Worm (Caenorhabditis elegans): ENCODE results near the gene Y37D8A.29.

Gene Y37D8A.29

DNA sequence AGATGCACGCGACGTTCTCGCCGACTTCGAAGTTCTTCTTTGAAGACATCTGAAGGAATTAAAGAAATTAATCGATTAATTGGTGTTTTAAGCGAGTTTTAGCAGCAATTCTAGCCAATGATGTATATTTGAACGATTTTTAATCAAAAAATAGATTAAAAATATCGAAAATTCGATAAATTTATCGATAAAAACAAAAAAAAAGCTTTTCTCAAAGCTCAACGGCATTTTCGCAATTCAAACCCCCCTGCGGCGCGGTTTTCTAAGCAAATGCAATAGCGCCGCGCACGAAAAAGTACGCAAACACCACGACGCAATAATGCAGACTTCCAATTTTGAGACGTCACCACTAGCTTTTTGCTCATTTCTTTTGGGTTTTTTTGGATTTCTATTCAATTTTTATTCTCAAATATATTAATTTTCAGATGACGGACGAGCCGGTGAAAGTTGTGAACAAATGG is 16.8 kb downstream of the Y37D8A.29 start, which contains the start of the genes mrg-1 and spcs-2:
TSS of gene mrg-1 (minus strand) at position 51 of the 461 bp plus-strand sequence.
TSS of gene spcs-2 (plus strand) at position 426 of the 461 bp plus-strand sequence.
- peak; percentile 91 for TF ChIP-seq F13C5.2 (tag; optimal IDR thresholded peaks at IDR 0.05)
- no peak for TF ChIP-seq tra-4 (tag; optimal IDR thresholded peaks at IDR 0.05)
- TF ChIP-seq ceh-36 (tag; optimal IDR thresholded peaks at IDR 0.05) = peak; percentile 54
- TF ChIP-seq ama-1 (optimal IDR thresholded peaks at IDR 0.05) = no peak
- TF ChIP-seq ceh-13 (GFP tag; optimal IDR thresholded peaks at IDR 0.05) = peak; percentile 34
- TF ChIP-seq pes-1 (GFP tag; IDR thresholded peaks at IDR 0.05) = peak; percentile 81
- peak; percentile 33 for TF ChIP-seq hmbx-1 (tag; optimal IDR thresholded peaks at IDR 0.05)
- TF ChIP-seq ets-7 (tag; optimal IDR thresholded peaks at IDR 0.05) = peak; percentile 3
- TF ChIP-seq tbx-11 (GFP tag; IDR thresholded peaks at IDR 0.05) = peak; percentile 63; the same call in 1 of the 2 replicates
- peak; percentile 69; the same call in 1 of the 2 replicates for TF ChIP-seq tbx-37 (GFP tag; conservative IDR thresholded peaks at IDR 0.05)
- TF ChIP-seq aly-1 (tag; optimal IDR thresholded peaks at IDR 0.05) = no peak
- TF ChIP-seq flt-1 (GFP tag; IDR thresholded peaks at IDR 0.05) = peak; percentile 68; the same call in 1 of the 2 replicates
- no peak for TF ChIP-seq B0310.2 (tag; optimal IDR thresholded peaks at IDR 0.05)
- TF ChIP-seq scrt-1 (GFP tag; IDR thresholded peaks at IDR 0.05) = no peak
- TF ChIP-seq hmg-4 (GFP tag; optimal IDR thresholded peaks at IDR 0.05) = peak; percentile 41
- 0 out of 2 replicates have a peak, but pooled peaks have one; percentile 22 for TF ChIP-seq sea-1 (GFP tag; conservative IDR thresholded peaks at IDR 0.05)
- peak; percentile 48 for TF ChIP-seq hnd-1 (tag; optimal IDR thresholded peaks at IDR 0.05)

DNA sequence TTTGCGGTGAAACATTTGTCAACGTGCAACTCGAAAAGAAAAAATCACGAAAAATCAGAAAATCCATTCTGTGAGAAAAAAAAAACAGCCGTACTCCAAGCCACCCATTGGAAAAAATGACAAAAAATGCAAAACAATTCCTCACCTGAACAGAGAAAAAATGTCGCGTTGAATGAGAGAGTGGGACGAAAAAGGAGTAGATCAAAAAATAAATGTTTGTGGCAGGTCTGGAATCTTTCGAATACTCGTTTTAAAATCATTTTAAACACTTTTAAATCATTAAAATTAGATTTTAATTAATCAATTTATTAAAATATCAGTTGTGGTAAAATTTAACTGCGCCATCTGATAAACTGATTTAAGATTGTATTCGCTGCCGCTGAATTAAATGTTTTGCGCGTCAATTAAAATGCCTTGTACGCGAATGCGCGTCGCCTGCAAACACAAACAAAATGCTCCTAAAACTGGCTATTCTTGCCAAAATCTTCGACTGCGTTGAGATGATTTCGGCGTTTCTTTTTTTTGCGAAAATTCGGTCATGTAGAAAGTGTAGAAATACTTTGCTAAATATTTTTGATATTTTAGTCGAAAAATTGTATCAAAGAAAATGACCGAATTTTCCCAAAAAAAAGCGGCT is 21.3 kb downstream of the Y37D8A.29 start, which contains the start of gene Y37D8A.6:
TSS of gene Y37D8A.6 (minus strand) at position 238 of the 637 bp plus-strand sequence.
- no peak for TF ChIP-seq hmg-4 (GFP tag; optimal IDR thresholded peaks at IDR 0.05)
- TF ChIP-seq ets-7 (tag; optimal IDR thresholded peaks at IDR 0.05) = no peak
- TF ChIP-seq tbx-37 (GFP tag; conservative IDR thresholded peaks at IDR 0.05) = no peak
- TF ChIP-seq tbx-11 (GFP tag; IDR thresholded peaks at IDR 0.05) = no peak
- no peak for TF ChIP-seq hmbx-1 (tag; optimal IDR thresholded peaks at IDR 0.05)
- peak; percentile 9 for TF ChIP-seq F13C5.2 (tag; optimal IDR thresholded peaks at IDR 0.05)

DNA sequence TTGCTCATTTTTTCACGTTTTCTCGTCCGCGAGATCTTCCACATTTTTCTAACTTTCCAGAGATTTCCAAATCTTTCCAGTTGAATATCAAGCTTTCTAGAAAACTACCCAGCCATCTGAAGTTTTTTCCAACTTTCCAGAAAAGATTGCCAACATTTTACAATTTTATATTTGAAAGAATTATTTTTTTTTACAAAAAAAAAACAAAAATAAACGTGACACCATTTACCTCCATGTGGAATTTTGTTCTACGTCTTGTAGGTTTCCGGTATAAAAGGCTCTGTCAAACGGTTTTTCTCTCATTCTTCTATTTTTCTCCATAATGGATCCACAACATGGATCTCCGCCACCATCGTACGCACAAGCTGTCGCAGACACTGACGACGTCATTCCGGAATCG is 26.8 kb downstream of the Y37D8A.29 start, which contains the start of gene Y37D8A.8:
TSS of gene Y37D8A.8 (plus strand) at position 301 of the 400 bp plus-strand sequence.
- TF ChIP-seq tra-4 (tag; optimal IDR thresholded peaks at IDR 0.05) (no peak), aly-1 (tag; optimal IDR thresholded peaks at IDR 0.05) (no peak), hnd-1 (tag; optimal IDR thresholded peaks at IDR 0.05) (no peak), ceh-13 (GFP tag; optimal IDR thresholded peaks at IDR 0.05) (no peak), sea-1 (GFP tag; conservative IDR thresholded peaks at IDR 0.05) (no peak), hmbx-1 (tag; optimal IDR thresholded peaks at IDR 0.05) (no peak), tbx-11 (GFP tag; IDR thresholded peaks at IDR 0.05) (no peak), ama-1 (optimal IDR thresholded peaks at IDR 0.05) (no peak), ets-7 (tag; optimal IDR thresholded peaks at IDR 0.05) (no peak), F13C5.2 (tag; optimal IDR thresholded peaks at IDR 0.05) (no peak), scrt-1 (GFP tag; IDR thresholded peaks at IDR 0.05) (no peak), flt-1 (GFP tag; IDR thresholded peaks at IDR 0.05) (no peak), B0310.2 (tag; optimal IDR thresholded peaks at IDR 0.05) (no peak), tbx-37 (GFP tag; conservative IDR thresholded peaks at IDR 0.05) (no peak), pes-1 (GFP tag; IDR thresholded peaks at IDR 0.05) (no peak), ceh-36 (tag; optimal IDR thresholded peaks at IDR 0.05) (no peak), hmg-4 (GFP tag; optimal IDR thresholded peaks at IDR 0.05) (no peak)

DNA sequence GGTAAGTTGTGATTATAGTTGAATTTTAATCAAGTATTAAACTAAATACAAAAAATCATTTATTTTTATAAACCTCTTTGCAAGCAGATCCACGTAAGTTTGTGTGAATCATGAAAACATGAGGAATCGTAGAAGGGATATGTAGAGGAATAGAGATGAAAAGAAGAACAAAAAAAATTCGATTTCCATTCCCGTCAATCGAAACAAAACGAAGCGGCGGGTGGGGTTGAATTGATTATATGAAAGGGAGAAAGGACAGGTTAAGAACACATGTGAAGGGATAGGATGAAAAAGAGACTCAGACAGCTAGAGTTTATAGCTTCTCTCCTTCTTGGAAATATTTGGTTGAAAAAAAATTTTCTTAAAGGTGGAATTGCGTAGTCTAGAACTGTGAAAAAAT is 31.4 kb downstream of the Y37D8A.29 start:
- TF ChIP-seq pes-1 (GFP tag; IDR thresholded peaks at IDR 0.05) (no peak), hmbx-1 (tag; optimal IDR thresholded peaks at IDR 0.05) (no peak), flt-1 (GFP tag; IDR thresholded peaks at IDR 0.05) (no peak), F13C5.2 (tag; optimal IDR thresholded peaks at IDR 0.05) (no peak), tra-4 (tag; optimal IDR thresholded peaks at IDR 0.05) (no peak), B0310.2 (tag; optimal IDR thresholded peaks at IDR 0.05) (no peak), aly-1 (tag; optimal IDR thresholded peaks at IDR 0.05) (no peak), ama-1 (optimal IDR thresholded peaks at IDR 0.05) (no peak), tbx-11 (GFP tag; IDR thresholded peaks at IDR 0.05) (no peak), tbx-37 (GFP tag; conservative IDR thresholded peaks at IDR 0.05) (no peak), hnd-1 (tag; optimal IDR thresholded peaks at IDR 0.05) (no peak), ceh-13 (GFP tag; optimal IDR thresholded peaks at IDR 0.05) (no peak), scrt-1 (GFP tag; IDR thresholded peaks at IDR 0.05) (no peak), ets-7 (tag; optimal IDR thresholded peaks at IDR 0.05) (no peak), ceh-36 (tag; optimal IDR thresholded peaks at IDR 0.05) (no peak), hmg-4 (GFP tag; optimal IDR thresholded peaks at IDR 0.05) (no peak), sea-1 (GFP tag; conservative IDR thresholded peaks at IDR 0.05) (no peak)

DNA sequence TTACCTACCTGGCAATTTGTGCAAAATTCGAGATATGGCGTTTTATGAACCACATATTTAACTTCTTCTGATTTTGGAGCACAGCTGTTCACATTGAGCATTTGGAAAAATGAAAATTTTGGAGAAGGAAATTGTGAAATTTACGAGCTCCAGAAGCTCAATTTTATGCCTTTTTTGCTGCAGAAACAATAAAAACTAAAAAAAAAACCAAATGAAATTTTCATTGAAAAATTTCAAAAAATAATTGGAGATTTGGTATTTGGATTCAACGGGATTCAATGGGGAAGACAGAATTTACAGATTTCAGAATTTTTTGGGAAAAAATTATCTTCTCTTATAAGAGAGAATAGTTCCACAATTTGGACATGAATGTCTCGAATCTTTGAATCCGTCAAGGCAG is 34.9 kb downstream of the Y37D8A.29 start, which contains the start of gene Y37D8A.26:
TSS of gene Y37D8A.26 (minus strand) at position 101 of the 400 bp plus-strand sequence.
- TF ChIP-seq ets-7 (tag; optimal IDR thresholded peaks at IDR 0.05) (no peak), hmbx-1 (tag; optimal IDR thresholded peaks at IDR 0.05) (no peak), ama-1 (optimal IDR thresholded peaks at IDR 0.05) (no peak), pes-1 (GFP tag; IDR thresholded peaks at IDR 0.05) (no peak), tbx-37 (GFP tag; conservative IDR thresholded peaks at IDR 0.05) (no peak), sea-1 (GFP tag; conservative IDR thresholded peaks at IDR 0.05) (no peak), tbx-11 (GFP tag; IDR thresholded peaks at IDR 0.05) (no peak), F13C5.2 (tag; optimal IDR thresholded peaks at IDR 0.05) (no peak), aly-1 (tag; optimal IDR thresholded peaks at IDR 0.05) (no peak), flt-1 (GFP tag; IDR thresholded peaks at IDR 0.05) (no peak), ceh-36 (tag; optimal IDR thresholded peaks at IDR 0.05) (no peak), B0310.2 (tag; optimal IDR thresholded peaks at IDR 0.05) (no peak), ceh-13 (GFP tag; optimal IDR thresholded peaks at IDR 0.05) (no peak), scrt-1 (GFP tag; IDR thresholded peaks at IDR 0.05) (no peak), tra-4 (tag; optimal IDR thresholded peaks at IDR 0.05) (no peak), hmg-4 (GFP tag; optimal IDR thresholded peaks at IDR 0.05) (no peak)

DNA sequence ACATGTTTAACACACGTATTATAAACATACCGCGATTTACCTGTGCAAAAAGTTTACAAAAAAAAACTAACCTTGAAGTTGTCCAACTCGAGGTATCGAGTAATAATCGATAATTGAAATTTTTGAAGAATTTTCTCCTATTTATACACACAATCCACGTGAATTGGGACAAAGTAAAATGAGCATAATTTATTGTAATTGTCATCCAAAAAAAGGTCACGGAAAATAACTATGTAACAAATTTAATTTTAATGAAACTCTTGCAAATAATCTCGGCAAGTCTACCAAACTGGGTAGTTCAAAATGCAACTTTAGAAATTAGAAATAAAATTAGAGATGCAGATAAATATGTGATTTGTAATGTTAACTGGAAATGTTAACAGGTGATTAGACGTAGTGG is 36.1 kb downstream of the Y37D8A.29 start, which contains the start of gene Y37D8A.5:
TSS of gene Y37D8A.5 (minus strand) at position 101 of the 400 bp plus-strand sequence.
- TF ChIP-seq hnd-1 (tag; optimal IDR thresholded peaks at IDR 0.05) (no peak), hmg-4 (GFP tag; optimal IDR thresholded peaks at IDR 0.05) (no peak)
